Fruit fly (Drosophila melanogaster) Kc167 (cell line): ENCODE data around the gene CG34244.

Experiments
- h ChIP-seq: fragments of >200 bp; optimal IDR thresholded peaks from 3 replicates; lab custom pipeline; 2018; ENCODE audit warnings: missing external identifiers
- insv ChIP-seq: fragments of >200 bp; optimal IDR thresholded peaks from 3 replicates; lab custom pipeline; 2018; ENCODE audit warnings: missing external identifiers
- psq ChIP-seq: fragments of >200 bp; optimal IDR thresholded peaks from 2 replicates; lab custom pipeline; 2017; ENCODE audit warnings: missing external identifiers

- TF ChIP-seq insv (lab: Kevin White, UChicago), result no peak
- TF ChIP-seq psq (lab: Kevin White, UChicago), result no peak
- no peak for TF ChIP-seq h (lab: Kevin White, UChicago)
Observed at dm6 chr3L:14208974-14209373, 26.8 kb downstream of the CG34244 start.
